Worm (Caenorhabditis elegans): ENCODE measurements around the gene mics-1.

mics-1 gene

ce11 chrV:10528500-10528899, 49.6 kb downstream of the mics-1 start, which contains the start of gene F25D1.3:
Gene F25D1.3 (plus strand): TSS chrV:10528724.
- TF ChIP-seq hlh-8 (tag; optimal IDR thresholded peaks at IDR 0.05): no peak
- TF ChIP-seq elt-4 (tag; optimal IDR thresholded peaks at IDR 0.05): no peak
- no peak for TF ChIP-seq nfya-1 (tag; optimal IDR thresholded peaks at IDR 0.05)
- TF ChIP-seq hlh-30 (tag; optimal IDR thresholded peaks at IDR 0.05; ENCODE audit: insufficient read depth): no peak
- TF ChIP-seq sox-2 (GFP tag; IDR thresholded peaks at IDR 0.05): no peak
- TF ChIP-seq unc-55 (GFP tag; optimal IDR thresholded peaks at IDR 0.05): no peak
- no peak for TF ChIP-seq ceh-45 (GFP tag; IDR thresholded peaks at IDR 0.05)
- TF ChIP-seq T23F11.4 (GFP tag; optimal IDR thresholded peaks at IDR 0.05): no peak

Data from whole organism, late embryonic.